Fruit fly (Drosophila melanogaster) whole organism, embryonic: Measurements from ENCODE around the gene CAHbeta.

Source experiments
- B-H2 ChIP-seq: fragments of 200-800 bp; sonication (Bioruptor generic); optimal IDR thresholded peaks from 2 replicates; lab custom pipeline; 2018; ENCODE audit warnings: missing biosample characterization, mild to moderate bottlenecking, missing genetic modification characterization
- CG1024 ChIP-seq: fragments of 200-800 bp; sonication (Bioruptor generic); IDR thresholded peaks from 2 replicates; pipeline ENCODE4 v1.3.6; 2022; ENCODE audit warnings: missing biosample characterization, missing genetic modification characterization
- CG10979 ChIP-seq: fragments of 200-800 bp; sonication (Bioruptor generic); optimal IDR thresholded peaks from 2 replicates; lab custom pipeline; 2018; ENCODE audit warnings: missing biosample characterization, mild to moderate bottlenecking, missing genetic modification characterization, moderate library complexity
- CG13624 ChIP-seq: fragments of 200-800 bp; sonication (Bioruptor generic); optimal IDR thresholded peaks from 2 replicates; lab custom pipeline; 2016; ENCODE audit warnings: missing biosample characterization, missing genetic modification characterization
- CG13894 ChIP-seq: fragments of 200-800 bp; sonication (Bioruptor generic); optimal IDR thresholded peaks from 3 replicates; lab custom pipeline; 2018; ENCODE audit warnings: missing biosample characterization, mild to moderate bottlenecking, missing genetic modification characterization, moderate library complexity
- CG15601 ChIP-seq: fragments of 200-800 bp; sonication (Bioruptor generic); optimal IDR thresholded peaks from 3 replicates; lab custom pipeline; 2019; ENCODE audit warnings: missing biosample characterization, mild to moderate bottlenecking, missing genetic modification characterization, moderate library complexity
- CG16779 ChIP-seq: fragments of 200-800 bp; sonication (Bioruptor generic); IDR thresholded peaks from 2 replicates; pipeline ENCODE4 v1.3.6; 2022; ENCODE audit warnings: missing biosample characterization, missing genetic modification characterization
- CG17385 ChIP-seq: fragments of 200-800 bp; sonication (Bioruptor generic); optimal IDR thresholded peaks from 3 replicates; lab custom pipeline; 2018; ENCODE audit warnings: missing biosample characterization, mild to moderate bottlenecking, missing genetic modification characterization
- CG18599 ChIP-seq: fragments of 200-800 bp; sonication (Bioruptor generic); optimal IDR thresholded peaks from 3 replicates; lab custom pipeline; 2017; ENCODE audit warnings: missing biosample characterization, missing genetic modification characterization, mild to moderate bottlenecking, moderate library complexity, missing genetic modification reagents
- CG18619 ChIP-seq: fragments of 200-800 bp; sonication (Bioruptor generic); optimal IDR thresholded peaks from 3 replicates; lab custom pipeline; 2017; ENCODE audit warnings: missing biosample characterization, mild to moderate bottlenecking, missing genetic modification characterization
- CG4820 ChIP-seq: fragments of 200-800 bp; sonication (Bioruptor generic); optimal IDR thresholded peaks from 3 replicates; lab custom pipeline; 2016; ENCODE audit warnings: missing biosample characterization, missing genetic modification characterization
- CG6254 ChIP-seq: fragments of 200-800 bp; sonication (Bioruptor generic); optimal IDR thresholded peaks from 3 replicates; lab custom pipeline; 2017; ENCODE audit warnings: mild to moderate bottlenecking, missing biosample characterization, missing genetic modification reagents, missing genetic modification characterization
- CG6683 ChIP-seq: fragments of 200-800 bp; sonication (Bioruptor generic); optimal IDR thresholded peaks from 2 replicates; lab custom pipeline; 2017; ENCODE audit warnings: missing biosample characterization, mild to moderate bottlenecking, missing genetic modification characterization, missing genetic modification reagents
- CG7556 ChIP-seq: fragments of 200-800 bp; sonication (Bioruptor generic); optimal IDR thresholded peaks from 2 replicates; lab custom pipeline; 2017; ENCODE audit warnings: missing biosample characterization, mild to moderate bottlenecking, missing genetic modification characterization
- CG8089 ChIP-seq: fragments of 200-800 bp; sonication (Bioruptor generic); optimal IDR thresholded peaks from 3 replicates; lab custom pipeline; 2016; ENCODE audit warnings: missing biosample characterization, missing genetic modification characterization
- CG9215 ChIP-seq: fragments of 200-800 bp; sonication (Bioruptor generic); IDR thresholded peaks from 2 replicates; pipeline ENCODE4 v1.3.6; 2022; ENCODE audit warnings: missing biosample characterization, missing genetic modification characterization
- CG9437 ChIP-seq: fragments of 200-800 bp; sonication (Bioruptor generic); optimal IDR thresholded peaks from 2 replicates; lab custom pipeline; 2018; ENCODE audit warnings: missing biosample characterization, mild to moderate bottlenecking, missing genetic modification characterization
- CG9609 ChIP-seq: fragments of 200-800 bp; sonication (Bioruptor generic); optimal IDR thresholded peaks from 3 replicates; lab custom pipeline; 2016; ENCODE audit warnings: missing biosample characterization, missing genetic modification characterization
- Deaf1 ChIP-seq: fragments of 200-800 bp; optimal IDR thresholded peaks from 3 replicates; lab custom pipeline; 2019; ENCODE audit warnings: missing biosample characterization, mild to moderate bottlenecking, missing genetic modification characterization, moderate library complexity
- Doc3 ChIP-seq: fragments of 200-800 bp; sonication (Bioruptor generic); IDR thresholded peaks from 3 replicates; pipeline ENCODE4 v1.3.6; 2022; ENCODE audit warnings: missing biosample characterization, missing genetic modification characterization; ENCODE audit not compliant: partially characterized antibody
- E2f1 ChIP-seq: fragments of 200-800 bp; sonication (Bioruptor generic); IDR thresholded peaks from 2 replicates; pipeline ENCODE4 v1.3.6; 2022; ENCODE audit warnings: missing biosample characterization, missing genetic modification characterization
- Eip74EF ChIP-seq, 2 experiments: fragments of 200-800 bp in 1 of 2; fragments of >200 bp in 1 of 2; sonication (Bioruptor generic) in 1 of 2; optimal IDR thresholded peaks; 2 replicates each; lab custom pipeline; 2017 to 2019; ENCODE audit warnings: missing biosample characterization in 2 of 2, missing genetic modification characterization in 2 of 2, mild to moderate bottlenecking in 1 of 2, moderate library complexity in 1 of 2
- Ets97D ChIP-seq: fragments of 200-800 bp; sonication (Bioruptor generic); optimal IDR thresholded peaks from 3 replicates; lab custom pipeline; 2016; ENCODE audit warnings: missing biosample characterization, missing genetic modification characterization
- Gug ChIP-seq: fragments of 200-800 bp; sonication (Bioruptor generic); IDR thresholded peaks from 4 replicates; pipeline ENCODE4 v1.3.6; 2022; ENCODE audit warnings: missing biosample characterization, missing genetic modification characterization
- H2.0 ChIP-seq: fragments of 200-800 bp; sonication (Bioruptor generic); IDR thresholded peaks from 2 replicates; pipeline ENCODE4 v1.3.6; 2022; ENCODE audit warnings: missing biosample characterization, missing genetic modification characterization
- Mes4 ChIP-seq: fragments of 200-800 bp; sonication (Bioruptor generic); optimal IDR thresholded peaks from 2 replicates; lab custom pipeline; 2016; ENCODE audit warnings: missing biosample characterization, missing genetic modification characterization
- NK7.1 ChIP-seq: fragments of 200-800 bp; sonication (Bioruptor generic); optimal IDR thresholded peaks from 3 replicates; lab custom pipeline; 2016; ENCODE audit warnings: missing biosample characterization, missing genetic modification characterization
- Nf-YC ChIP-seq: fragments of 200-800 bp; optimal IDR thresholded peaks from 3 replicates; lab custom pipeline; 2019; ENCODE audit warnings: missing biosample characterization, mild to moderate bottlenecking, missing genetic modification characterization, moderate library complexity
- Opbp ChIP-seq: fragments of 200-800 bp; sonication (Bioruptor generic); IDR thresholded peaks from 3 replicates; pipeline ENCODE4 v1.3.6; 2022; ENCODE audit warnings: missing biosample characterization, missing genetic modification characterization; ENCODE audit not compliant: partially characterized antibody
- Rfx ChIP-seq: fragments of 200-800 bp; sonication (Bioruptor generic); IDR thresholded peaks from 2 replicates; pipeline ENCODE4 v1.3.6; 2022; ENCODE audit warnings: missing biosample characterization, missing genetic modification characterization
- TFAM ChIP-seq: fragments of 200-800 bp; sonication (Bioruptor generic); optimal IDR thresholded peaks from 2 replicates; lab custom pipeline; 2017; ENCODE audit warnings: missing biosample characterization, missing genetic modification characterization, inconsistent platforms
- Taf1 ChIP-seq: fragments of 200-800 bp; sonication (Bioruptor generic); IDR thresholded peaks from 2 replicates; pipeline ENCODE4 v1.3.6; 2022; ENCODE audit warnings: missing biosample characterization, missing genetic modification characterization
- Vsx1 ChIP-seq: fragments of 200-800 bp; sonication (Bioruptor generic); optimal IDR thresholded peaks from 2 replicates; lab custom pipeline; 2017; ENCODE audit warnings: missing biosample characterization, mild to moderate bottlenecking, missing genetic modification characterization, missing genetic modification reagents
- croc ChIP-seq: fragments of 200-800 bp; sonication (Bioruptor generic); conservative IDR thresholded peaks from 3 replicates; pipeline ENCODE4 v1.3.6; 2022; ENCODE audit warnings: missing biosample characterization, missing genetic modification characterization
- da ChIP-seq: fragments of 200-800 bp; sonication (Bioruptor generic); optimal IDR thresholded peaks from 2 replicates; lab custom pipeline; 2016; ENCODE audit warnings: missing biosample characterization, missing genetic modification characterization
- her ChIP-seq: fragments of 200-800 bp; sonication (Bioruptor generic); optimal IDR thresholded peaks from 2 replicates; lab custom pipeline; 2016; ENCODE audit warnings: missing biosample characterization, missing genetic modification characterization
- ind ChIP-seq: fragments of 200-800 bp; sonication (Bioruptor generic); optimal IDR thresholded peaks from 3 replicates; lab custom pipeline; 2016; ENCODE audit warnings: missing biosample characterization, missing genetic modification characterization
- lola ChIP-seq, 3 experiments: fragments of >200 bp in 2 of 3; fragments of 200-800 bp in 1 of 3; sonication (Bioruptor generic) in 1 of 3; optimal IDR thresholded peaks; 2 replicates each; lab custom pipeline; 2017 to 2019; ENCODE audit warnings: missing biosample characterization in 3 of 3, missing genetic modification characterization in 3 of 3, mild to moderate bottlenecking in 1 of 3, moderate library complexity in 1 of 3
- nau ChIP-seq: fragments of 200-800 bp; sonication (Bioruptor generic); optimal IDR thresholded peaks from 3 replicates; lab custom pipeline; 2017; ENCODE audit warnings: missing biosample characterization, mild to moderate bottlenecking, missing genetic modification characterization, missing genetic modification reagents
- nom ChIP-seq: fragments of 200-800 bp; sonication (Bioruptor generic); optimal IDR thresholded peaks from 2 replicates; lab custom pipeline; 2017; ENCODE audit warnings: missing biosample characterization, missing genetic modification characterization, mild to moderate bottlenecking, moderate library complexity, missing genetic modification reagents
- org-1 ChIP-seq: fragments of 200-800 bp; sonication (Bioruptor generic); optimal IDR thresholded peaks from 2 replicates; lab custom pipeline; 2017; ENCODE audit warnings: missing biosample characterization, missing genetic modification characterization
- phol ChIP-seq: fragments of 200-800 bp; sonication (Bioruptor generic); optimal IDR thresholded peaks from 3 replicates; lab custom pipeline; 2018; ENCODE audit warnings: missing biosample characterization, mild to moderate bottlenecking, missing genetic modification characterization, moderate library complexity
- psq ChIP-seq: fragments of 200-800 bp; sonication (Bioruptor generic); optimal IDR thresholded peaks from 2 replicates; lab custom pipeline; 2017; ENCODE audit warnings: missing biosample characterization, missing genetic modification characterization
- rib ChIP-seq: fragments of 200-800 bp; sonication (Bioruptor generic); IDR thresholded peaks from 2 replicates; pipeline ENCODE4 v1.3.6; 2022; ENCODE audit warnings: missing biosample characterization, missing genetic modification characterization
- sens-2 ChIP-seq: fragments of 200-800 bp; sonication (Bioruptor generic); IDR thresholded peaks from 2 replicates; pipeline ENCODE4 v1.3.6; 2022; ENCODE audit warnings: missing biosample characterization, missing genetic modification characterization
- sim ChIP-seq: fragments of 200-800 bp; sonication (Bioruptor generic); IDR thresholded peaks from 2 replicates; pipeline ENCODE4 v1.3.6; 2022; ENCODE audit warnings: missing biosample characterization, missing genetic modification characterization
- sisA ChIP-seq: fragments of 200-800 bp; sonication (Bioruptor generic); IDR thresholded peaks from 2 replicates; pipeline ENCODE4 v1.3.6; 2022; ENCODE audit warnings: missing biosample characterization, missing genetic modification characterization
- wor ChIP-seq: fragments of 200-800 bp; sonication (Bioruptor generic); IDR thresholded peaks from 2 replicates; pipeline ENCODE4 v1.3.6; 2022; ENCODE audit warnings: missing biosample characterization, missing genetic modification characterization

CAHbeta gene

dm6 chr3R:8945502-8946324, 34.9 kb upstream of the CAHbeta start (continued):
- peak; percentile 81 for TF ChIP-seq Nf-YC (tag; lab: Kevin White, UChicago)
- peak; percentile 81 for TF ChIP-seq org-1 (GFP tag; lab: Kevin White, UChicago)
- peak; percentile 77 for TF ChIP-seq sisA (GFP tag; lab: Robert Waterston, UW)
- 0 out of 2 replicates have a peak, but pooled peaks have one; percentile 23 for TF ChIP-seq CG1024 (GFP tag; lab: Robert Waterston, UW)
- no peak for TF ChIP-seq TFAM (GFP tag; lab: Kevin White, UChicago)
- no peak for TF ChIP-seq Taf1 (GFP tag; lab: Robert Waterston, UW)
- peak; percentile 50; the same call in 1 of the 2 replicates for TF ChIP-seq rib (GFP tag; lab: Robert Waterston, UW)
- TF ChIP-seq Gug (GFP tag; lab: Robert Waterston, UW) = peak; percentile 66; the same call in 3 of the 4 replicates
- TF ChIP-seq CG6254 = peak; percentile 86
- no peak for TF ChIP-seq CG9609
- no peak for TF ChIP-seq Mes4 (GFP tag; lab: Kevin White, UChicago)
- TF ChIP-seq Opbp (GFP tag; lab: Robert Waterston, UW) = no peak; the same call in 2 of the 3 replicates
- TF ChIP-seq CG7556 (GFP tag; lab: Kevin White, UChicago) = peak; percentile 92
- TF ChIP-seq da (GFP tag; lab: Kevin White, UChicago) = no peak
- peak; percentile 81 for TF ChIP-seq croc
- TF ChIP-seq CG10979 (tag; lab: Kevin White, UChicago) = peak; percentile 87
- no peak for TF ChIP-seq NK7.1 (GFP tag; lab: Kevin White, UChicago)
- TF ChIP-seq psq = peak; percentile 62
- TF ChIP-seq CG4820 (GFP tag; lab: Kevin White, UChicago) = peak; percentile 67
- peak in 1 of 3 experiments; percentile 84 for TF ChIP-seq lola (GFP tag; optimal IDR thresholded peaks at IDR 0.05; lab: Kevin White, UChicago)
- TF ChIP-seq her (GFP tag; lab: Kevin White, UChicago) = no peak
- peak; percentile 83 for TF ChIP-seq wor (GFP tag; lab: Robert Waterston, UW)
- TF ChIP-seq sens-2 (GFP tag; lab: Robert Waterston, UW) = peak; percentile 52; the same call in 1 of the 2 replicates
- TF ChIP-seq Ets97D = peak; percentile 10
- TF ChIP-seq Eip74EF (GFP tag; optimal IDR thresholded peaks at IDR 0.05; lab: Kevin White, UChicago) = peak in 1 of 2 experiments; percentile 93
- TF ChIP-seq CG17385 (GFP tag; lab: Kevin White, UChicago) = peak; percentile 84
- peak; percentile 78 for TF ChIP-seq Rfx (GFP tag; lab: Robert Waterston, UW)
- TF ChIP-seq Deaf1 (tag; lab: Kevin White, UChicago) = peak; percentile 71
- peak; percentile 84 for TF ChIP-seq CG9437 (GFP tag; lab: Kevin White, UChicago)
- no peak for TF ChIP-seq B-H2
- peak; percentile 59 for TF ChIP-seq CG6683 (GFP tag; lab: Kevin White, UChicago)
- peak; percentile 90 for TF ChIP-seq CG15601
- no peak for TF ChIP-seq Doc3 (GFP tag; lab: Robert Waterston, UW)
- TF ChIP-seq nau = peak; percentile 83
- peak; percentile 77 for TF ChIP-seq H2.0 (GFP tag; lab: Robert Waterston, UW)
- peak; percentile 86 for TF ChIP-seq nom (GFP tag; lab: Kevin White, UChicago)
- TF ChIP-seq CG9215 = peak; percentile 35
- TF ChIP-seq CG18619 (GFP tag; lab: Kevin White, UChicago) = peak; percentile 68
- TF ChIP-seq CG13624 (GFP tag; lab: Kevin White, UChicago) = no peak
- 0 out of 2 replicates have a peak, but pooled peaks have one; percentile 22 for TF ChIP-seq sim
- TF ChIP-seq CG13894 (tag; lab: Kevin White, UChicago) = no peak
- TF ChIP-seq CG8089 (GFP tag; lab: Kevin White, UChicago) = no peak
- peak; percentile 68 for TF ChIP-seq Vsx1
- no peak for TF ChIP-seq CG16779 (GFP tag; lab: Robert Waterston, UW)
- peak; percentile 89 for TF ChIP-seq phol (tag; lab: Kevin White, UChicago)
- TF ChIP-seq ind = peak; percentile 69
- TF ChIP-seq CG18599 = peak; percentile 84
- peak; percentile 85 for TF ChIP-seq E2f1 (GFP tag; lab: Robert Waterston, UW)
